Fruit fly (Drosophila melanogaster) whole organism, adult: ENCODE data around the gene CG32488.

Experiments used
- CG11617 ChIP-seq: fragments of 200-800 bp; sonication (Bioruptor generic); optimal IDR thresholded peaks from 2 replicates; lab custom pipeline; 2017; ENCODE audit warnings: mild to moderate bottlenecking, missing biosample characterization, missing genetic modification reagents, missing genetic modification characterization
- CG12768 ChIP-seq: fragments of 200-800 bp; sonication (Bioruptor generic); optimal IDR thresholded peaks from 2 replicates; lab custom pipeline; 2017; ENCODE audit warnings: missing biosample characterization, missing genetic modification characterization, mild to moderate bottlenecking, moderate library complexity, missing genetic modification reagents
- CG14711 ChIP-seq: fragments of 200-800 bp; sonication (Bioruptor generic); optimal IDR thresholded peaks from 2 replicates; lab custom pipeline; 2018; ENCODE audit warnings: missing biosample characterization, mild to moderate bottlenecking, missing genetic modification characterization, moderate library complexity
- CG1620 ChIP-seq: fragments of 200-800 bp; sonication (Bioruptor generic); optimal IDR thresholded peaks from 2 replicates; lab custom pipeline; 2016; ENCODE audit warnings: missing biosample characterization, missing genetic modification characterization
- CG33017 ChIP-seq: fragments of 200-800 bp; sonication (Bioruptor generic); optimal IDR thresholded peaks from 2 replicates; lab custom pipeline; 2018; ENCODE audit warnings: missing biosample characterization, mild to moderate bottlenecking, missing genetic modification characterization, moderate library complexity
- CG5204 ChIP-seq: fragments of 200-800 bp; sonication (Bioruptor generic); optimal IDR thresholded peaks from 2 replicates; lab custom pipeline; 2016; ENCODE audit warnings: missing biosample characterization, missing genetic modification characterization
- CG7045 ChIP-seq: fragments of 200-800 bp; sonication (Bioruptor generic); optimal IDR thresholded peaks from 2 replicates; lab custom pipeline; 2017; ENCODE audit warnings: missing biosample characterization, mild to moderate bottlenecking, missing genetic modification characterization
- CG7101 ChIP-seq: fragments of 200-800 bp; sonication (Bioruptor generic); optimal IDR thresholded peaks from 2 replicates; lab custom pipeline; 2018; ENCODE audit warnings: missing biosample characterization, mild to moderate bottlenecking, missing genetic modification characterization, moderate library complexity
- Clk ChIP-seq: fragments of 200-800 bp; sonication (Bioruptor generic); optimal IDR thresholded peaks from 2 replicates; lab custom pipeline; 2017; ENCODE audit warnings: missing biosample characterization, missing genetic modification characterization
- Crg-1 ChIP-seq: fragments of 200-800 bp; sonication (Bioruptor generic); optimal IDR thresholded peaks from 2 replicates; lab custom pipeline; 2016; ENCODE audit warnings: missing biosample characterization, missing genetic modification characterization
- Hr96 ChIP-seq: fragments of 200-800 bp; sonication (Bioruptor generic); optimal IDR thresholded peaks from 2 replicates; lab custom pipeline; 2016; ENCODE audit warnings: missing biosample characterization, missing genetic modification characterization
- Mnt ChIP-seq: fragments of 200-800 bp; sonication (Bioruptor generic); optimal IDR thresholded peaks from 2 replicates; lab custom pipeline; 2016; ENCODE audit warnings: missing biosample characterization, mild to moderate bottlenecking, missing genetic modification characterization
- bab1 ChIP-seq: fragments of 200-800 bp; sonication (Bioruptor generic); optimal IDR thresholded peaks from 3 replicates; lab custom pipeline; 2019; ENCODE audit warnings: missing biosample characterization, mild to moderate bottlenecking, missing genetic modification characterization, moderate library complexity
- cic ChIP-seq: fragments of 200-800 bp; sonication (Bioruptor generic); optimal IDR thresholded peaks from 2 replicates; lab custom pipeline; 2017; ENCODE audit warnings: missing biosample characterization, mild to moderate bottlenecking, missing genetic modification characterization, moderate library complexity
- cnc ChIP-seq, 2 experiments: fragments of >200 bp; optimal IDR thresholded peaks; 2 replicates each; lab custom pipeline; 2017
- kay ChIP-seq: fragments of 200-800 bp; sonication (Bioruptor generic); peaks from one replicate; lab custom pipeline; 2016; ENCODE audit warnings: missing biosample characterization, missing genetic modification characterization, borderline replicate concordance
- ovo ChIP-seq: fragments of 200-800 bp; sonication (Bioruptor generic); optimal IDR thresholded peaks from 2 replicates; lab custom pipeline; 2016; ENCODE audit warnings: missing biosample characterization, missing genetic modification characterization
- pad ChIP-seq: fragments of 200-800 bp; sonication (Bioruptor generic); optimal IDR thresholded peaks from 3 replicates; lab custom pipeline; 2017; ENCODE audit warnings: missing biosample characterization, missing genetic modification characterization, mild to moderate bottlenecking, moderate library complexity, missing genetic modification reagents
- tj ChIP-seq: fragments of 200-800 bp; sonication (Bioruptor generic); optimal IDR thresholded peaks from 3 replicates; lab custom pipeline; 2017; ENCODE audit warnings: missing biosample characterization, mild to moderate bottlenecking, missing genetic modification characterization, moderate library complexity
- toe ChIP-seq: fragments of 200-800 bp; sonication (Bioruptor generic); optimal IDR thresholded peaks from 2 replicates; lab custom pipeline; 2016; ENCODE audit warnings: missing biosample characterization, missing genetic modification characterization

Gene CG32488

DNA sequence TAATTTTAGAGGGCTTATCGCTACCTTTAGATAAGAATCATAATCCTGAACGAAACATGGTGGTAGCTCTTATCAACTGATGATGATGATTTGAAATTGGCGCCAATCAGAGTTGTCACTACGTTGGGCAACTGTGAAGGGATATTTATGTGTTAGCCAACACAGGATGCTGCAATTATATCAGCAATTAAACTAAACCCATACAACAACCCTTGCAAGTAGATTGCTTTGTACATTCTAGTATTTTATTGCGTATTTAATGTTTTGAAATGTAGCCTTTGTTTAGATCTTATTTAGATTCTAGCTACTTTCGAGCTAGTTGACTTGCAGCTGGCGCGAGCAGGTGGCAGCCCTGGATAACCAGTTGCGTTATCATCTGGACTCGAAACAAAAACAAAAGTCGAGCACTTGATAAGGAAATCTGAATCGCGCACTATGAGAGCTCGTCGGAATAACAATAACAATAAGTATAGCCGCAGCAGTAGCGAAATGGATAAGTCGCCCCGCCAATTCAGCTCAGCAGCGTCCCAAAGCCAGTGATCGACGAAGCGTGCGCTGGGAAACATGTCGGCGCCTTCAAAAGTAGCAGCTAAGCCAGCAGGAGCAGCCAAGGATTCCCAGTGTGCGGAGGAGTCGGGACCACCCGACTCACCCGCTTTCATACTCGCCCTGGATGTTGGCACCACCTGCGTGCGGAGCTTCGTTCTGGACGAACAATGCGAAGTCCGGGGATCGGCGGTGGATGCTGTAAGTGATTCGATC lies 36.4 kb upstream of the CG32488 start, which contains the start of gene CG1271:
Gene CG1271, plus strand, starts transcription at position 405 of the 762 bp plus-strand sequence.
- TF ChIP-seq tj (GFP tag; lab: Kevin White, UChicago) (peak; percentile 14), CG33017 (tag; lab: Kevin White, UChicago) (peak; percentile 70), ovo (GFP tag; lab: Kevin White, UChicago) (peak; percentile 58), CG7101 (tag; lab: Kevin White, UChicago) (peak; percentile 71), Mnt (peak; percentile 71), cic (GFP tag; lab: Kevin White, UChicago) (peak; percentile 80), bab1 (GFP tag; lab: Kevin White, UChicago) (peak; percentile 11), Crg-1 (GFP tag; lab: Kevin White, UChicago) (peak; percentile 81), kay (no peak), pad (GFP tag; lab: Kevin White, UChicago) (peak; percentile 64), cnc (optimal IDR thresholded peaks at IDR 0.05; lab: Kevin White, UChicago) (no peak), Hr96 (no peak), CG7045 (GFP tag; lab: Kevin White, UChicago) (peak; percentile 57), Clk (GFP tag; lab: Kevin White, UChicago) (peak; percentile 16), CG12768 (GFP tag; lab: Kevin White, UChicago) (peak; percentile 55), CG11617 (GFP tag; lab: Kevin White, UChicago) (peak; percentile 78), CG1620 (peak; percentile 75), CG14711 (tag; lab: Kevin White, UChicago) (peak; percentile 99), CG5204 (GFP tag; lab: Kevin White, UChicago) (no peak), toe (GFP tag; lab: Kevin White, UChicago) (no peak)

dm6 chr3L:3050185-3050584 lies 34.3 kb upstream of the CG32488 start, which contains the start of gene CG32485:
CG32485 (plus strand) TSS chr3L:3050323.
- TF ChIP-seq tj (GFP tag; lab: Kevin White, UChicago) (peak; percentile 86), CG5204 (GFP tag; lab: Kevin White, UChicago) (no peak), Hr96 (no peak), cic (GFP tag; lab: Kevin White, UChicago) (peak; percentile 12), Mnt (no peak), kay (no peak), CG7101 (tag; lab: Kevin White, UChicago) (no peak), CG7045 (GFP tag; lab: Kevin White, UChicago) (no peak), CG12768 (GFP tag; lab: Kevin White, UChicago) (no peak), Crg-1 (GFP tag; lab: Kevin White, UChicago) (no peak), pad (GFP tag; lab: Kevin White, UChicago) (no peak), toe (GFP tag; lab: Kevin White, UChicago) (no peak), bab1 (GFP tag; lab: Kevin White, UChicago) (no peak), ovo (GFP tag; lab: Kevin White, UChicago) (peak; percentile 61), CG33017 (tag; lab: Kevin White, UChicago) (no peak), CG11617 (GFP tag; lab: Kevin White, UChicago) (peak; percentile 35), CG1620 (no peak), Clk (GFP tag; lab: Kevin White, UChicago) (no peak), cnc (optimal IDR thresholded peaks at IDR 0.05; lab: Kevin White, UChicago) (no peak)

- TF ChIP-seq Mnt (no peak), kay (no peak), CG33017 (tag; lab: Kevin White, UChicago) (no peak), CG11617 (GFP tag; lab: Kevin White, UChicago) (no peak), ovo (GFP tag; lab: Kevin White, UChicago) (no peak), CG12768 (GFP tag; lab: Kevin White, UChicago) (no peak), pad (GFP tag; lab: Kevin White, UChicago) (no peak), Hr96 (no peak), CG7045 (GFP tag; lab: Kevin White, UChicago) (no peak), bab1 (GFP tag; lab: Kevin White, UChicago) (no peak), Crg-1 (GFP tag; lab: Kevin White, UChicago) (no peak)
These were observed 32.8 kb upstream of the CG32488 start for dm6 chr3L:3048647-3049046.

DNA sequence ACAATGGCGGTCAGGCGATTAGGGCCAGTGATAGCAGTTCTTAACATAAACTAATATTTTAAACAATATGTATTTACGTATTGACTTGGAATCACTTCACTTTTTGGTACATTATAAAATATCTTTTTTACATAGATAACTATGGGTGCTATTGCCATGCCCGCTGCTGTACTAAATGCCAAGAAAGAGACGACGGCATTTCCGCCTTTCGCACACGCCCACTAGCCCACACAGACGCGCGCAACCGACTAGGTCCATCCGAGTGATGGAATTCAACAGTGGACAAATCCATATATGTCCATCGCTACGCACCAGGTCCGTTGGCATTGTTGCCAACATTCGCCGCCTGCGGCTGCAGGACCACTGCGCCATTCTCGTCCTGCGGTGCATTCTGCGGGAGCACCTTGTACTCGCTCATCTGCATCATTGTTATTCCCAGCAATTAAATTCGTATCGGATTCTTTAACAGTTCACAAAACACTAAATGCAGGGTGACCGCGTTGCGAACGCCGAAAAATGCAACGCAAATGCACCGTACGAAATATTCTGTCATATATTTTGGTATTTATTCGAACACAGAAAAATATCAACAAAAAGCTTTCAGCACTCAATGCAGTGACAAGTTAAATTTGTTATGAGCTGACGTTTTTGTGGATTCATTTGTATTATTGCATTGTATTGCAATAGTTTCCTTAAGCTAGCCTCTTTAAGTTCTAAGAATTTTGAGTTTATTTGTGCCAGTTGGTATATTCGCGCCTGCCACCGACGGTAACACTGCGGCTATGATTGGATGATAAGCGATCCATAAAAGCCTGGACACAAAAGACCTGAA lies 30.7 kb upstream of the CG32488 start, which contains the start of the genes scramb2 and Sk2:
Gene scramb2, minus strand, starts transcription at position 488 of the 832 bp plus-strand sequence.
Gene Sk2, plus strand, starts transcription at position 763 of the 832 bp plus-strand sequence.
- TF ChIP-seq CG12768 (GFP tag; lab: Kevin White, UChicago) (peak; percentile 98), cnc (optimal IDR thresholded peaks at IDR 0.05; lab: Kevin White, UChicago) (no peak), CG11617 (GFP tag; lab: Kevin White, UChicago) (peak; percentile 92), Hr96 (peak; percentile 81), Clk (GFP tag; lab: Kevin White, UChicago) (peak; percentile 92), CG14711 (tag; lab: Kevin White, UChicago) (peak; percentile 91), pad (GFP tag; lab: Kevin White, UChicago) (peak; percentile 83), Crg-1 (GFP tag; lab: Kevin White, UChicago) (peak; percentile 75), Mnt (peak; percentile 73), CG5204 (GFP tag; lab: Kevin White, UChicago) (no peak), CG7045 (GFP tag; lab: Kevin White, UChicago) (peak; percentile 97), ovo (GFP tag; lab: Kevin White, UChicago) (peak; percentile 42), kay (no peak), toe (GFP tag; lab: Kevin White, UChicago) (peak; percentile 87), CG1620 (peak; percentile 84), CG7101 (tag; lab: Kevin White, UChicago) (peak; percentile 96), CG33017 (tag; lab: Kevin White, UChicago) (peak; percentile 97), tj (GFP tag; lab: Kevin White, UChicago) (peak; percentile 78), cic (GFP tag; lab: Kevin White, UChicago) (peak; percentile 80), bab1 (GFP tag; lab: Kevin White, UChicago) (peak; percentile 94)
